Worm (Caenorhabditis elegans): ENCODE measurements around the gene flp-34.

DNA sequence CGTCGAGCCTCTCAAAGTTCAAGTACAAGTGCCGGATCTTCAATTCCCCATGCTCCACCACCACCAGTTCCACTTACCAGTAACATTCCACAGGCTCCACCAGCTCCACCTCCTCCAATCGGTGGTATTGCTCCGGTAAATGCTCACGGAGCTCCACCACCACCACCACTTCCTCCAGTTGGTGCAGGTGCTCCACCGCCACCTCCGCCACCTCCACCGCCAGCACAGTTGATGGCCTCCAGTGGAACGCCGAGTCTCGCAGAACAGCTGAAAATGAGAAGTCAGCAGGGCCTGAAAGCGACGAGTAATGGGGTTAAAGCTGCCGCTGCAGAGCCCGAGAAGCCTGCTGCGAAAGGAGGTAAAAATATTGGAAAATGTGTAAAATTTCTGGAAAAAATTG lies 42.9 kb downstream of the flp-34 start:
- no peak for TF ChIP-seq nhr-76 (tag; optimal IDR thresholded peaks at IDR 0.05)
- TF ChIP-seq nhr-111 (GFP tag; optimal IDR thresholded peaks at IDR 0.05), result no peak

Measured in whole organism, L4 larva.